Worm (Caenorhabditis elegans): ENCODE data around the gene slt-1.

- TF ChIP-seq nhr-76 (tag; optimal IDR thresholded peaks at IDR 0.05): no peak
- peak; percentile 33 for TF ChIP-seq ces-1 (GFP tag; optimal IDR thresholded peaks at IDR 0.05)
- TF ChIP-seq snpc-4 (tag; optimal IDR thresholded peaks at IDR 0.05): no peak
- TF ChIP-seq nhr-28 (tag; optimal IDR thresholded peaks at IDR 0.05): no peak
- TF ChIP-seq lin-13 (tag; optimal IDR thresholded peaks at IDR 0.05): no peak
- TF ChIP-seq nhr-12 (tag; optimal IDR thresholded peaks at IDR 0.05): no peak
- TF ChIP-seq lsy-2 (tag; optimal IDR thresholded peaks at IDR 0.05): no peak
- TF ChIP-seq lin-32 (GFP tag; optimal IDR thresholded peaks at IDR 0.05): no peak
- no peak for TF ChIP-seq flh-1 (GFP tag; optimal IDR thresholded peaks at IDR 0.05)
- no peak for TF ChIP-seq ham-2 (GFP tag; optimal IDR thresholded peaks at IDR 0.05)
- no peak for TF ChIP-seq pha-4 (tag; optimal IDR thresholded peaks at IDR 0.05)
- no peak for TF ChIP-seq mep-1 (tag; optimal IDR thresholded peaks at IDR 0.05)
- no peak for TF ChIP-seq tbx-8 (GFP tag; optimal IDR thresholded peaks at IDR 0.05)
Measured at ce11 chrX:14706698-14707285, 32.7 kb downstream of the slt-1 start, which contains the start of gene tmem-184.
